Worm (Caenorhabditis elegans): ENCODE results near the gene srab-4.

DNA sequence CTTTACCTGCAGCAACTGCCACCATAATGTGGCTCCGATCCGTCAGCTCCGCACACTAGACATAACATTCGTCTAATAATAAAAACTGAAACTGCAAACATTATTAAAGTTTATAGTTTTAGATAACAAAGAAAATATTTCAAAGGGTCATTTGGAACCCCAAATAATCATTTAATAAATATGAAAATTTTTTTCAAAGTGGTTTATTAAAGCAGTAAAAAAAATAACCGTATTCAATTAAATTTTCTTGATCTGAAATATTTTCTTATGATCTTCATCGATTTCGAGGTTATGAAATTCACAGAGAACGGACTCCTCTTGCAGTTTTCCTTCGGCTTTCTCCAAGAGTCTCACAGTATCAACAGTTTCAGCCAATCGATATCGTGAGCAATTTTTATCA is 18.0 kb upstream of the srab-4 start, which contains the start of gene nhr-163:
- no peak for TF ChIP-seq elt-1 (tag; optimal IDR thresholded peaks at IDR 0.05; ENCODE audit: borderline replicate concordance, insufficient read depth)
- no peak for TF ChIP-seq M03D4.4 (tag; optimal IDR thresholded peaks at IDR 0.05)
